Worm (Caenorhabditis elegans): ENCODE results near the gene aakg-5.

DNA sequence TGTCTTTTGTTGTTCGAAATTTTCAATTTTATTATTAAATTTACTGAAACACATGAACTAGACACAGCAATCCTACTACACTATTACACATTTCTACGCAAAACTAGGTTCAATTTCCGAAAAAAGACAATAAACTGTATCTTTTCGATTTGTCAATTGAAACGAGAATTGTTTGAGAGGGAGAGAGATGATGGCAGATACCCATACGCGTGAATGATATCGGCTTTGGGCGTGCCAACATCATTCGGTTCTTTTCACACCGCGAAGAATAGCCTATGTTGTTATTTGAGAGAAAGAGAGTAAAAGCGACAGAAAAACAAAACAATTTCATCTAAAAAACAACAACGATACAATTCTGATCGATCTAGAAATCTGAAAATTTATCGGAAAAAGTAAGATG lies 36.8 kb upstream of the aakg-5 start:
- TF ChIP-seq flt-1 (GFP tag; IDR thresholded peaks at IDR 0.05) (no peak), T22C8.4 (GFP tag; IDR thresholded peaks at IDR 0.05) (no peak), tab-1 (GFP tag; IDR thresholded peaks at IDR 0.05) (no peak), ref-1 (GFP tag; conservative IDR thresholded peaks at IDR 0.05) (no peak), cog-1 (tag; optimal IDR thresholded peaks at IDR 0.05) (no peak), ztf-23 (GFP tag; IDR thresholded peaks at IDR 0.05) (no peak)

All from whole organism, midembryonic.